Worm (Caenorhabditis elegans): Measurements from ENCODE around the gene str-151.

ce11 chrV:16605463-16605862, 29.5 kb downstream of the str-151 start:
- TF ChIP-seq nhr-102 (tag; optimal IDR thresholded peaks at IDR 0.05) = no peak
- no peak for TF ChIP-seq dpl-1 (GFP tag; optimal IDR thresholded peaks at IDR 0.05)
- no peak for TF ChIP-seq madf-5 (GFP tag; IDR thresholded peaks at IDR 0.05)
- TF ChIP-seq lsy-2 (tag; optimal IDR thresholded peaks at IDR 0.05) = no peak

All from whole organism, L4 larva.